Worm (Caenorhabditis elegans): ENCODE results near the gene C26B2.2.

DNA sequence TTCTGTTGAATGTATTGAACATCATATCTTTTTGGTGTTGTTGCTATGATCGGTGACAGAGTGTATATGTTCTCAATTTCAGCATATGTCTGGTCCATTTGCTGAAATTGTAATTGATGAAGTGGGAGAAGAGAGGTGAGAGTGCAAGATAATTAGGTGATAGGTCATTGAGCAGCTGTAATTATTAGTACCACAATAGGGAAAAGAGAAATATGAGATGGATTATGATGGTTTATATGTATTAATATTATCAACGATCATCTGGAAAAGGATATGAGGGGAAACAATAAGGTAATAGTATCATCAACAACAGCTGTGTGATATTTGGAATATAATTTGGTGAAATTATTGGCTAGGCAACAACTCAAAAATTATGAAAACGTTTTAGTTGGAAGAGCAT, 9.6 kb downstream of the C26B2.2 start, which contains the start of gene Y42H9B.3:
- TF ChIP-seq ets-5 (GFP tag; IDR thresholded peaks at IDR 0.05) (no peak), ztf-11 (tag; optimal IDR thresholded peaks at IDR 0.05) (no peak), aly-2 (tag; optimal IDR thresholded peaks at IDR 0.05) (no peak), fos-1 (tag; optimal IDR thresholded peaks at IDR 0.05) (no peak)

All from whole organism, L1 larva.